Worm (Caenorhabditis elegans): ENCODE measurements around the gene srsx-18.

DNA sequence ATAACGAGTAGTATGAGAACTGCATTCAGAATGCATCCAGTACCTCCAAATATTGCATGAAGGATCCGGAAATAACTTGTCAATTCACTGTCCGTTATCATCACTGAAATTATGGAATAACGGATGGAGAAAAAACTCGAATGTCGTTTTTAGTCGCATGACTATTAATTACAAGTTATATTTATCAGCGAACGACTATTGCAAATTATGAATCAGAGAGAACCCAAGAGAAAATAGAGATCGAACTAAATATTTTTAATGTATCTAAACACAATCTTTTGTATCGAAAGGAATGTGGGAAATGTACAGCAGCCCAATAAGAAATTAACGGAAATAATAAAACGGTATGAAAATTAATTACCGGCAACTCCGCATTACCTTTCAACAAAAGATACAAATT, 22.4 kb upstream of the srsx-18 start, which contains the start of gene srd-16:
- no peak for TF ChIP-seq him-1 (tag; optimal IDR thresholded peaks at IDR 0.05)
- TF ChIP-seq W03F9.2 (tag; optimal IDR thresholded peaks at IDR 0.05) = no peak

Measured in whole organism, L4/young adult.